Fruit fly (Drosophila melanogaster): Measurements from ENCODE around the gene CG42505.
A peak's percentile ranks its signal among the peaks of the same experiment; 100 is the strongest.

Gene CG42505

DNA sequence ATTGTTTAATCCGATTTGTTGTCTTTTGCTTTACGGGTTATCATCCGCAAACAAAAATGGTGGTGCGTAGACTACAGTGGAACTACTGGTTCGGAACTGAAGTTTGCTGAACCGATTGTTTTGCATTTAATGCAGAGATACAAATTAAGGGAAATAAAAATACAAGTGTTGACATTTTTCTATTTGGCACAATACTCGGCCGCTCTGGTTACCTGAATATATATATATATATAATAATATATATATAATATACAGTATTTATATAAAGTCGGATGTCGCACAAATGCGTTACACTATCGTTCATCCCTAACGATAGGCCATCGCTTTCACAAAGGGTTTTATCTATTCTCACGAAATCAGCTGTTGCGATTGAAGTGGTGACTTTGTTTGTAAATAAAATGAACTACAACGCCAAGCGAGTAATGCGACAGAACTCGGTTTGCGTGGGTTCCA lies 14.7 kb downstream of the CG42505 start, which contains the start of the genes DCAF12 and Spt3:
DCAF12 (minus strand) TSS at position 204 of the 453 bp plus-strand sequence.
Spt3 (plus strand) TSS at position 329 of the 453 bp plus-strand sequence.
- TF ChIP-seq gsb-n (tag; optimal IDR thresholded peaks at IDR 0.05) (no peak), br (optimal IDR thresholded peaks at IDR 0.05) (no peak), CG3838 (GFP tag; optimal IDR thresholded peaks at IDR 0.05) (no peak), scrt (GFP tag; optimal IDR thresholded peaks at IDR 0.05) (peak; percentile 44), CG7372 (GFP tag; IDR thresholded peaks at IDR 0.05) (peak; percentile 48; the same call in 1 of the 2 replicates), CG6683 (GFP tag; optimal IDR thresholded peaks at IDR 0.05) (no peak), sc (optimal IDR thresholded peaks at IDR 0.05) (no peak), sc (GFP tag; optimal IDR thresholded peaks at IDR 0.05) (peak; percentile 29), nmo (GFP tag; optimal IDR thresholded peaks at IDR 0.05) (peak; percentile 81), CG14014 (GFP tag; IDR thresholded peaks at IDR 0.05) (no peak), CG15011 (GFP tag; optimal IDR thresholded peaks at IDR 0.05) (no peak), Med (GFP tag) (peak; percentile 76), CG8290 (GFP tag; optimal IDR thresholded peaks at IDR 0.05) (peak; percentile 27), CG8290 (tag; optimal IDR thresholded peaks at IDR 0.05) (no peak), ERR (GFP tag; optimal IDR thresholded peaks at IDR 0.05) (peak; percentile 66), sug (tag; optimal IDR thresholded peaks at IDR 0.05) (no peak), CG12391 (tag; optimal IDR thresholded peaks at IDR 0.05) (peak; percentile 76), lola (GFP tag; optimal IDR thresholded peaks at IDR 0.05) (peak in 1 of 3 experiments; percentile 63), CG15514 (GFP tag; optimal IDR thresholded peaks at IDR 0.05) (peak; percentile 99), Kr (GFP tag; optimal IDR thresholded peaks at IDR 0.05) (peak; percentile 91), lmd (GFP tag; IDR thresholded peaks at IDR 0.05) (peak; percentile 49), ken (GFP tag; IDR thresholded peaks at IDR 0.05) (0 out of 3 replicates have a peak, but pooled peaks have one; percentile 58), Nf-YB (GFP tag; optimal IDR thresholded peaks at IDR 0.05) (peak; percentile 11), salm (tag; optimal IDR thresholded peaks at IDR 0.05) (peak; percentile 10), tio (GFP tag; optimal IDR thresholded peaks at IDR 0.05) (no peak), pita (GFP tag; optimal IDR thresholded peaks at IDR 0.05) (no peak), grn (GFP tag; optimal IDR thresholded peaks at IDR 0.05) (peak; percentile 74), CG13123 (GFP tag; optimal IDR thresholded peaks at IDR 0.05) (no peak), CG17912 (GFP tag; optimal IDR thresholded peaks at IDR 0.05) (no peak), CG11456 (GFP tag; IDR thresholded peaks at IDR 0.05) (0 out of 3 replicates have a peak, but pooled peaks have one; percentile 30), CG8765 (GFP tag; IDR thresholded peaks at IDR 0.05) (0 out of 2 replicates have a peak, but pooled peaks have one; percentile 12), cato (GFP tag; optimal IDR thresholded peaks at IDR 0.05; ENCODE audit: borderline replicate concordance) (no peak), CoRest (tag; optimal IDR thresholded peaks at IDR 0.05) (peak; percentile 76), CG18619 (GFP tag; optimal IDR thresholded peaks at IDR 0.05) (no peak), CG18476 (GFP tag; optimal IDR thresholded peaks at IDR 0.05) (no peak), HmgZ (tag; optimal IDR thresholded peaks at IDR 0.05) (no peak), nerfin-2 (GFP tag; IDR thresholded peaks at IDR 0.05; ENCODE audit: partially characterized antibody) (peak; percentile 70), Dref (GFP tag; IDR thresholded peaks at IDR 0.05) (0 out of 2 replicates have a peak, but pooled peaks have one; percentile 25), hbn (GFP tag; IDR thresholded peaks at IDR 0.05; ENCODE audit: partially characterized antibody) (peak; percentile 76), tna (GFP tag; IDR thresholded peaks at IDR 0.05; ENCODE audit: partially characterized antibody) (peak; percentile 82), CG9932 (GFP tag; IDR thresholded peaks at IDR 0.05) (peak; percentile 85), CG2875 (GFP tag; optimal IDR thresholded peaks at IDR 0.05) (no peak), CG30020 (tag; optimal IDR thresholded peaks at IDR 0.05) (peak; percentile 69), eyg (GFP tag; optimal IDR thresholded peaks at IDR 0.05) (peak; percentile 47), CG34422 (GFP tag; IDR thresholded peaks at IDR 0.05) (peak; percentile 43; the same call in 2 of the 3 replicates), knrl (GFP tag; IDR thresholded peaks at IDR 0.05; ENCODE audit: partially characterized antibody) (peak; percentile 99), Asciz (GFP tag; optimal IDR thresholded peaks at IDR 0.05) (no peak), Six4 (GFP tag; optimal IDR thresholded peaks at IDR 0.05) (peak; percentile 25), pzg (GFP tag; optimal IDR thresholded peaks at IDR 0.05) (peak; percentile 37), Xrp1 (GFP tag; IDR thresholded peaks at IDR 0.05) (peak; percentile 70)

All from whole organism, embryonic.